Fruit fly (Drosophila melanogaster) ovary, adult (tissue): ENCODE measurements around the gene glob1.
"Not testable (repeated sequence)": the region's sequence is repeated elsewhere in the genome, so short reads cannot be mapped to it uniquely, and the experiment has no call there.

ENCODE experiments used
- CG17801 ChIP-seq: fragments of 200-800 bp; optimal IDR thresholded peaks from 2 replicates; lab custom pipeline; 2019; ENCODE audit warnings: missing biosample characterization, mild to moderate bottlenecking, missing genetic modification characterization, moderate library complexity; ENCODE audit not compliant: partially characterized antibody

The glob1 gene

DNA sequence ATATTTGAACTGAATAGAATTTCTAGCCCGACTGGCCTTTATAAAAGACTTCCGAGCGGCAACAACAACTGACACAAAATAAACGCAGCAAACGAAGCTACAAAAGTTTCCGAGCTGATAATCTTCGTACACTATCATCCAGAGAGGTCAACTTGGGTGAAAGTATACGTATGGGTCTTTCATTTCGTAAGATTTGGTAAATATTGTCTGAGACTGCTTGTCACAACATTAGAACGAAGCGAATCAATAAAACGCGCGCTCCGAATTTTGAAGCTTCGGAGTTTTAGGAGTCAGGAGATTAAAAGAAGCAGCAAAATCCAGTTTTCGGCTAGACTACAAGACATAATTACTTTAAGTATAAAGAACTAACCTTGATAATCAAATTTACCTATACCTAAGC lies at the start of gene glob1:
Gene glob1, minus strand, starts transcription at position 101 of the 400 bp plus-strand sequence.
- not testable (repeated sequence) for TF ChIP-seq CG17801 (GFP tag; lab: Kevin White, UChicago)

DNA sequence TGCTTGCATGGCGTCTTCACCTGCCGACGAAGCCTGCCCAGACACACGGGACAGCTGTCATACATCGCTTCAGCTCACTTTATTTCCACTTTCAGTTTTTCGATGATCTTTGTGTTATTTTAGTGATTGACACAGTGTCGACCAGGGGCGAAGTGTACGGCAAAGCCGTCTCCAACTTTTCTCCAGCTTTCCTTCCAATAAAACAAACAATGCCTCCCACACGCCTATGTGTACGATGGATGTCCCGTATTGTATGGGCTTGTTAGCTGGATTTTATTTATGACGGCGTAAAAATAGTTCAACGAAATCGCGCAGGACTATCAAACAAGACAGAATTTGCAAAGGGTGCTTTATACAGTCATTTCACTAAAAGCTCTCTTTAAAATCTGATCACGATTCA lies 46.4 kb upstream of the glob1 start, which contains the start of the genes CG31088 and CG46383:
Gene CG31088, minus strand, starts transcription at position 101 of the 400 bp plus-strand sequence.
Gene CG46383, minus strand, starts transcription at position 101 of the 400 bp plus-strand sequence.
- TF ChIP-seq CG17801 (GFP tag; lab: Kevin White, UChicago): no peak

DNA sequence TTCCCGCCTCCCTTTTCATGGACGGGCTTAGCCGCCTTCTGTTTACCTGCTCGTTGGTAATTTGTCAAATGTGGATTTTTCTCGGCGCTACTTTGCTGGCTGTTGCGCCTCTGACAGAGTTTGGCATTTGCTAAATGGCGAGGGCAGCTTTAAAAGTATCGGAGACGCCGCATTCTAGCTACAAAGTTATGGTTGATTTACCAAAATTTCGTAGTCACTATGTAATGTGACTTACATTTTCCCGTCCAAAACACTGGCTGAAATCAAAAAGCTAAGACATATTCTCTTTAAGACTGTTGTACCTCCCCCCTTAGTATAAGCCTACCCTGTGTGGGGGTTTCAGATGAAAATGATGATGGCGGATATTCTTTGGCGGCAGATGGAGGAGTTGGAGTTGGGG lies 43.2 kb upstream of the glob1 start:
- TF ChIP-seq CG17801 (GFP tag; lab: Kevin White, UChicago): no peak

DNA sequence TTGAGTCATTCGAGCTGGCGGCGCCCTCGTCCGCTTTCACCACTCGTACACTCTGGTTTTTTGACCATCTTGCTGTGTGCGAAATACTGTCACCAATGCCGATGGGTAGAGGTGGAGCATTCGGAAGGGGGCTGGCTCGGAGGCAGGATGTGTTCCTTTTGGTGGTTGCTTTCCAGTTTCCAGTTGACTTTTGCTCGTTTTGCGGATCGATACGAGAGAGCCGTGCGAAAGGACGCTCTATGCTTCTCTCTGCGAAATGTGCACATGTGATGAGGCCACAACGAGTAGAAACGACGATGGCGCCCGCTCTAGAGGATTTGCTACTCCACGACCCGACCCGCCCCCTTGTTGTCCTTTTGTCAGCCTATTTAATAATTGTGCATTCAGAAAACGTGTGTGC lies 33.3 kb upstream of the glob1 start:
- no peak for TF ChIP-seq CG17801 (GFP tag; lab: Kevin White, UChicago)

DNA sequence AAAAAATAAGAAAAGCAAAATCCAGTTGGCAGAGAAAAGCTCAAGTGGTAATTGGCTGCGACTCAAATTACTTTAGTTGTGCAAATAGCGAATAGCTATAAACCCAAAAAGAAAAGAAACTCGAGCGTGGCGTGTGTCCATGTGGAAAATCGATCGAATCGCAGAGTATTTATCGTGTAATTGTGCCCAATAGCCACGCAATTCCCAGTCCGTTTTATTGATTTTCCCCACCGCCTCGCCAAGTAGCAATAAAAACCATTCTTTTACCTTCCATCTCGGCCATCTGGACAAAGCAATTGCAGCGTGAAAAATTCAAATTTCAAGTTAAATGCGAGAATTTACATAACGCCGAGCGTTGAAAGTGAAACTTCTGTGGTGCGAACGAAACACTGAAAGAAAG lies 31.1 kb upstream of the glob1 start:
- no peak for TF ChIP-seq CG17801 (GFP tag; lab: Kevin White, UChicago)

DNA sequence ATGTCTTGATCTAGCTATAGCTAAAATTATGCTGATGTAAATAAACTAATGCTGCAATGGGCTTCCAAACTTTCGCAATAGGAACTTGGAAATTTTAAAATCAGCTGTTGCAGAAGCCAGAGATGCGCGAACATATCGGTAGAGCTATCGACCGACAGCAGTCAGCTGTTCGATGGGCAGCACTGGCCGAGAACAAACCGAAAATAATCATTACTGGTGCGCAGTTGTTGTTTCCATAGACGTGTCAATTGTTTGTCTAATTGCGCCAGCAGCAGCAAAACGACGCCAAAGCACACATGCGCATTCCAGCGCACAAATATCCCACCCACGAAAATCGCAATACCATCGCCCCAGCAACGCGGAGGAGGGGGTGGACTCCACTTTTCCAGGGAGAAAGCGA lies 30.5 kb upstream of the glob1 start, which contains the start of gene Sap47:
Gene Sap47, plus strand, starts transcription at position 149 of the 400 bp plus-strand sequence.
- no peak for TF ChIP-seq CG17801 (GFP tag; lab: Kevin White, UChicago)

DNA sequence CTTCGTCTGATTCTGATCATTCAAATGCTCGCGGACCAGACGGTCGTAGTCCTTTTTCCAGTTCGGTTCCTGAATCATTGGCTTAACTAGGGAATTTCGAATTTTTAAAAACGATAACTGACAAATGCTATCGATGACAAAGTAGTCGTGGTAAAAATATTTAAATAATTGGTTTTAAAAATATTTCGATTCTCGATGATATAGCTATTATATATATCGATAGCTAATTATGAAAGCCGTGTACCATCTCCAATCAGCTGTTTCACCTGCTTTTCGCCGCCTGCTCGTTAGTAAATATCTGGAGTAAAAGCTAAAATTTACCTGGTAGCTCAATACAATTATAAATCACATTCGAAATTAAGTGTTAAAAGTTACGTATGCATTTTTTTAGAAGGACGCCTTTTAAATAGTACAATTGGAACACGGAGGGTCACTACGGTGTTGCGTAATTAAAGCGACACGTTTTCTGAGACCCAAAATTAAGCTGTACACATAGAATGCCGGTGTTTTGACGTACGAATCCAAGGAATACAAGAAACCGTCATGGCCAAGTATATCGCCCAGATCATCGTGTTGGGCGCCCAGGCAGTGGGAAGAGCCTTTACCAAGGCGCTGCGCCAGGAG lies 29.3 kb upstream of the glob1 start, which contains the start of the genes CG5478 and blp:
Gene CG5478, minus strand, starts transcription at position 126 of the 624 bp plus-strand sequence.
Gene blp, plus strand, starts transcription at position 239 of the 624 bp plus-strand sequence.
- no peak for TF ChIP-seq CG17801 (GFP tag; lab: Kevin White, UChicago)

DNA sequence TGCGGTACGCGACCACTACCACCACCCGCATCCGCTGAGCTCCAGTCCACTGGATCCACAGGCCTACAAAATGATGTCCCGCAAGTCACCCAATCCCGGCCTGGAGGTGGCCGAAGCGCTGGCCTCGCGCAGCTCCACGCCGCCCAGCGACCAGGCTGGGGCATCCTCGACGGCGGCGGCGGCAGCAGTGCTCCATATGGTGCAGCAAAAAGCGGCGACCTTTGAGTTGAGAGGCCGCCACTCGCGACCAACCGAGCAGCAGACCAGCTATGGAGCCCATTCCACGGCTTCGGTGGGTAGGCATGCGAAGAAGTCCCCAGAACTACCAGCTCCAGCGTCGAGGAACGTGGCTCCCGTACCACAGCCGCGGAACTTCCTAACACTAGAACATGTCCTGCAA lies 25.6 kb upstream of the glob1 start:
- no peak for TF ChIP-seq CG17801 (GFP tag; lab: Kevin White, UChicago)

DNA sequence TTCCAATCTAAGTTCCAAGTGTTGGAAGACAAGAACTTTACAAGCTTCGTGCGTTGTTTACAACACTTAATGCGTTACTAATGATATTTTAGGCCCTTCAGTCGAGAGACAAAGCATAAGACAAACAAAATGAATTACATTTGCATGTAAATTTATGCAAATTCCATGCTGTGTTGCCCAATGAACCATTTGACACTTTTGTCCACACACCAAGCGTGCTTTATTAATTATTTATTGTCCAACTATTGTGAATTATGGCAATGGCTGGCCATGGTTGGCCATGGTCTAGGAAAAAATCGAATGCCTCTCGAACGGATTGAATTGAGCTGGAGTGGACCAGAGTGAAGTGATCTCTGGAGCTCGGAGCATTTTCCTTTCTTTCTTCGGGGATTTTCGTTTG lies 23.7 kb upstream of the glob1 start:
- no peak for TF ChIP-seq CG17801 (GFP tag; lab: Kevin White, UChicago)

DNA sequence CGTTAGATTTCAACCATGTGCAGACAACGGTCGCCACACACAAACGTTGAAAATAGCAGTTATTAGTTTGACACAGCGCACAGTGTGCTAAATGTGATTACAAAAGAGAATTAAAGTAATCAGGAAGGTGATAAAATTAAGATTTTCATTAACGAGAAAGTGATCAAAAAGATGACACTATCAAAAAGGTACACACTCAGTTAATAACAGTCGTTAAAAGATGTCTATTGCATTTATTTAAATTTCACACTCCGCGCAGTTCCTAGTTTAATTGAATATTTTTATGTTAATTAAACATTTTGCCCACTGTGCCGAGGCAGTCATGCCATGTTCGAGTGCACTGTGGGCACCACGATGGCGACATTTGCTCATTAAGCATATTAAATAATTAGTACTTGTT lies 22.7 kb upstream of the glob1 start:
- TF ChIP-seq CG17801 (GFP tag; lab: Kevin White, UChicago): no peak

DNA sequence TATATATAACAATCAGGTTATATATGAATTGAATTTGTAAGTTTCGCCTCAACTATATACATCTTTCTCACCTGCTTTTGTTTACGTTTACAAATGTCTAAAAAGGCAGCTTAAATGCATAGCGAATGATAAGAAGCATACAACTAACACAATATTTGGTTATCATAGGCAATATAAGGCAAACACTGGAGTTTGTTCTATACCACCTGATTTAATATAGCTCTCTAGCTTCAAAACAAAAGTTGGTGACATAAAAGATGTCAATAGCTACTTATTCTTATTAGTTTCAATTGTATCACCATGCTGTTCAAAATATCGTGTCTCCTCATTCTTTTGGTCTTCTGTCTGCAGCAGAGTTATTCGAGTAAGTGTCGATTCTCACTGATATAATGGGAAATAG lies 21.5 kb upstream of the glob1 start:
- TF ChIP-seq CG17801 (GFP tag; lab: Kevin White, UChicago): no peak

DNA sequence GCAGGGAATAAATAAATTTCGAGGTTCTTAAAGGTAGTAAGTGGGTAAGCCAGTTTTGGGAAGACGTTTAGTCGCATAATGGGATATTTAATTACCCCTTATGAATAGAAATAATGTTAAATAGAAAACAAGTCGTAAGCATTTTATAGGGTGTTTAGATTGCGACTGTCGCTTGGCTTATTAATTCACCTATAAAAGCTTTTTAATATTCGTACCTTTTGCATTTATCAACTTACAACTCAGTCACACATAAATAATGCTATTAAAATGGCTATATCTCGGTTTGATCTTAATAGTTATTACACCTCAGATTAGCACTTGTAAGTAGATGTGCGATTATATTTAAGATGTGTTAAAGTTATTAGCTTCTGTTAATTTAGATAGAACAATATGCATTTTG lies 20.9 kb upstream of the glob1 start, which contains the start of gene CG34276:
Gene CG34276, plus strand, starts transcription at position 301 of the 400 bp plus-strand sequence.
- TF ChIP-seq CG17801 (GFP tag; lab: Kevin White, UChicago): no peak

DNA sequence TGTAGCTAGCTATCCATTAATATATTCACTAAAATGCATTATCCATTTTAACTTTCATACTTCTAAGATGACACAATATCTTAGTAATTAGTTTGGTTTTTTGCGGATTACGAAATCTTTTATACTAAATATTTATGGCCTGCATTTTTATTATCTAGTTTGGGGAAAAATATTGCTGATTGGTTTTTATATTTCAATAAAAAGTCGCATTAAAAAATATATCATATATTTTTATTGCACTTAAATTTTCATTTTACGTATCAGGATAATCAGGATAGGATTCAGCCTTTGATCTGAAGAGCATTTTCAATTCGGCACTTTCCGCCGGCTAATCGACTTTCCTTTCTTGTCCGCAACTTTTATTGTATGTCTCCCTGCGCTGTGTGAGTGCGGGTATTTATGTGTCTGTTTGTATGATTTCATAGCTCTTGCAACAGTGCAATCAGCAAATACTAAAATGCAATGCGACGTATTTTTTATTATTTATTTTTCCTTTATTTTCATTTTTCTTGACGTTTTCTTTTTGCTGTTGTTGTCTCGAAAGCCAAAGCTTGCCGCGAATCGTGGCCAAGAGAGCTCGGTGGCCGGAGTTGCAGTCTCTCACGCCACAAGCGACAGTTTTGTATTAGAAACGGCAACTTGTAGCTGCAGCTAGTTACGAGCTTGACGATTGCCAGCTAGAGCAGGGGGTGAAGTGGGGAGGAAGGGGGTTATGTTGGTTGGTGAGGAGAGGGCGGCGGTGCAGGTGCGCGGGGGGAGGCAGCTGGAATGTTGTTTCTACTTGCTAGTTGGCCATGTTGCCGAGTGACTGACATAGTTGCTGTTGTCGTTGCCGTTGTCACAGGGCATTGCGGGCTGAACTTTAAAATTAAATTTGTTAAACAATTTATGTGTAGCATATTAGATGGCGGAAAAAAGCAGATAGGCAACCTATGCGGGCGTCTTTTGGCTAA lies 18.5 kb upstream of the glob1 start:
- TF ChIP-seq CG17801 (GFP tag; lab: Kevin White, UChicago): no peak

DNA sequence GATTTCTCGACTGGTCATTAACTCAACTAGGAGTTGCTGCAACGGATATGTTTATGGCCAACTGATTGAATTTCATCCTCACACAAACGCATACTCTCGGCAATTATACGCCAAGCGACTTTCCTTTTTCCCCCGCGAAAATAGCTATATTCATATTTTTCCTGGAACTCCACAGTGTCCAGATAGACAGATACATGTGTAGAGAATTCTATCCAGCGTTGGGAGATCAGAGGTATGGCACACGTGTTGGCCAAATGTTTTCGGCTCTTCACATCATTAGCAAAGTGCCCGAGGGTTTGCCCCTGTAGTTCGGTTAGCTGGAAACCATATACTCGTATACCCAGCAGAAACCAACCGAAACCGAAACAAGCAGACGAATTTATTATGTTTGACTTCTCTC lies 17.3 kb upstream of the glob1 start:
- TF ChIP-seq CG17801 (GFP tag; lab: Kevin White, UChicago): no peak

DNA sequence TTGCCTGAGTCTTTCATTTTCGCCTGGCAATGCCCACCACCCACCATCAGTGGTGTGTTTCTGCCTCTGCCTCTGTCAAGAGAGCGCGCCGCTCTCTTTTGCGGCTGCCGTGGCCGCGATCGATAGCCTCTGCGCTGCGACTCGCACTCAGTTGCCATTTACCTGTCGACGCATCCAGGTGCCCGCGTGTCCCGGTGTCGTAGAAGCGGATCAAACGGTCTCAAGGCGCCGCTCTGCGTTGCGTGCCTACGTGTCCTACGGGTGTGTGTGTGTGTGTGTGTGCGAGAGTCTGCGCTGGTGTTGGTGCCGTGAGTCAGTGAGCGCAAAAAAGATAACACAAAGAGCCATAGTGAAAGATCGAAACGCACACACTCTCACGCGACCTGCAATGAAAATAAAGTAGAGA lies 16.3 kb upstream of the glob1 start, which contains the start of gene Fbxl7:
Gene Fbxl7, plus strand, starts transcription at position 148 of the 406 bp plus-strand sequence.
- no peak for TF ChIP-seq CG17801 (GFP tag; lab: Kevin White, UChicago)
